Worm (Caenorhabditis elegans) whole organism, young adult: ENCODE measurements around the gene tag-273.

ENCODE experiments used
- F10E7.11 ChIP-seq: sonication (generic microtip); optimal IDR thresholded peaks from 2 replicates; lab custom pipeline; 2017; ENCODE audit warnings: mild to moderate bottlenecking, missing genetic modification characterization, moderate library complexity, missing compliant biosample characterization
- F23B12.7 ChIP-seq: sonication (generic microtip); optimal IDR thresholded peaks from 2 replicates; lab custom pipeline; 2017; ENCODE audit warnings: missing genetic modification characterization, mild to moderate bottlenecking, missing compliant biosample characterization, antibody characterized with exemption, moderate library complexity; ENCODE audit not compliant: insufficient read depth
- F33H1.4 ChIP-seq: fragments of 200-800 bp; sonication (Bioruptor generic); IDR thresholded peaks from 2 replicates; pipeline ENCODE4 v1.3.6; 2022; ENCODE audit warnings: missing genetic modification reagents, missing genetic modification characterization, missing compliant biosample characterization
- F55B11.4 ChIP-seq: sonication (generic microtip); optimal IDR thresholded peaks from 2 replicates; lab custom pipeline; 2016; ENCODE audit warnings: missing compliant biosample characterization, missing genetic modification characterization, borderline replicate concordance; ENCODE audit not compliant: insufficient read depth
- K11D2.4 ChIP-seq: fragments of 200-800 bp; sonication (Bioruptor generic); IDR thresholded peaks from 2 replicates; pipeline ENCODE4 v1.3.6; 2022; ENCODE audit warnings: missing genetic modification reagents, missing genetic modification characterization, missing compliant biosample characterization
- T26A5.8 ChIP-seq: sonication (generic microtip); optimal IDR thresholded peaks from 2 replicates; lab custom pipeline; 2016; ENCODE audit warnings: missing genetic modification characterization, missing compliant biosample characterization
- Y79H2A.3 ChIP-seq: fragments of 200-800 bp; sonication (Bioruptor generic); conservative IDR thresholded peaks from 2 replicates; pipeline ENCODE4 v1.3.6; 2022; ENCODE audit warnings: missing genetic modification reagents, missing genetic modification characterization, missing compliant biosample characterization
- ZK185.1 ChIP-seq: sonication (generic microtip); optimal IDR thresholded peaks from 2 replicates; lab custom pipeline; 2016; ENCODE audit warnings: mild to moderate bottlenecking, missing genetic modification characterization, missing compliant biosample characterization; ENCODE audit not compliant: poor library complexity, severe bottlenecking
- atf-7 ChIP-seq: sonication (generic microtip); optimal IDR thresholded peaks from 2 replicates; lab custom pipeline; 2017; ENCODE audit warnings: mild to moderate bottlenecking, missing genetic modification characterization, missing compliant biosample characterization
- attf-3 ChIP-seq: fragments of 200-800 bp; sonication (Bioruptor generic); conservative IDR thresholded peaks from 2 replicates; pipeline ENCODE4 v1.3.6; 2022; ENCODE audit warnings: missing genetic modification reagents, missing genetic modification characterization, missing compliant biosample characterization
- attf-6 ChIP-seq: fragments of 200-800 bp; sonication (Bioruptor generic); IDR thresholded peaks from 2 replicates; pipeline ENCODE4 v1.3.6; 2022; ENCODE audit warnings: missing genetic modification reagents, missing genetic modification characterization, missing compliant biosample characterization
- ccch-3 ChIP-seq: fragments of 200-800 bp; sonication (Bioruptor generic); optimal IDR thresholded peaks from 2 replicates; lab custom pipeline; 2018; ENCODE audit warnings: mild to moderate bottlenecking, missing genetic modification characterization, missing compliant biosample characterization
- cebp-2 ChIP-seq: fragments of 200-800 bp; sonication (Bioruptor generic); IDR thresholded peaks from 2 replicates; pipeline ENCODE4 v1.3.6; 2022; ENCODE audit warnings: missing genetic modification characterization, missing compliant biosample characterization
- dox-1 ChIP-seq: fragments of 200-800 bp; sonication (Bioruptor generic); IDR thresholded peaks from 2 replicates; pipeline ENCODE4 v1.3.6; 2022; ENCODE audit warnings: missing genetic modification reagents, missing genetic modification characterization, missing compliant biosample characterization
- hmg-1.2 ChIP-seq: fragments of 200-800 bp; sonication (Bioruptor generic); IDR thresholded peaks from 2 replicates; pipeline ENCODE4 v1.3.6; 2022; ENCODE audit warnings: missing genetic modification reagents, missing genetic modification characterization, missing compliant biosample characterization
- hsf-1 ChIP-seq: fragments of 200-800 bp; sonication (Bioruptor generic); IDR thresholded peaks from 2 replicates; pipeline ENCODE4 v1.3.6; 2022; ENCODE audit warnings: missing genetic modification reagents, missing genetic modification characterization, missing compliant biosample characterization
- lin-35 ChIP-seq, 3 experiments: fragments of 150-350 bp in 2 of 3; sonication (generic microtip) in 1 of 3; optimal IDR thresholded peaks; 2 replicates each; lab custom pipeline; 2014 to 2018; ENCODE audit warnings: missing biosample characterization in 3 of 3, missing genetic modification characterization in 3 of 3, missing genetic modification reagents in 3 of 3
- lin-40 ChIP-seq: sonication (generic microtip); optimal IDR thresholded peaks from 2 replicates; lab custom pipeline; 2016; ENCODE audit warnings: missing genetic modification characterization, mild to moderate bottlenecking, missing compliant biosample characterization, missing genotype, missing genetic modification reagents
- lir-1 ChIP-seq: fragments of 200-800 bp; sonication (Bioruptor generic); conservative IDR thresholded peaks from 2 replicates; pipeline ENCODE4 v1.3.6; 2022; ENCODE audit warnings: missing genetic modification reagents, missing genetic modification characterization, missing compliant biosample characterization
- mel-28 ChIP-seq: sonication (generic microtip); optimal IDR thresholded peaks from 2 replicates; lab custom pipeline; 2016; ENCODE audit warnings: borderline replicate concordance, mild to moderate bottlenecking, missing genetic modification characterization, missing compliant biosample characterization
- nhr-80 ChIP-seq: sonication (generic microtip); optimal IDR thresholded peaks from 2 replicates; lab custom pipeline; 2016; ENCODE audit warnings: missing genetic modification characterization, missing compliant biosample characterization
- pbrm-1 ChIP-seq: fragments of 200-800 bp; sonication (Bioruptor generic); IDR thresholded peaks from 2 replicates; pipeline ENCODE4 v1.3.6; 2022; ENCODE audit warnings: missing genetic modification reagents, missing genetic modification characterization, missing compliant biosample characterization
- sea-2 ChIP-seq: fragments of 200-800 bp; sonication (Bioruptor generic); IDR thresholded peaks from 2 replicates; pipeline ENCODE4 v1.3.6; 2022; ENCODE audit warnings: missing genetic modification characterization, missing compliant biosample characterization
- snpc-1.3 ChIP-seq: sonication (generic microtip); optimal IDR thresholded peaks from 2 replicates; lab custom pipeline; 2017; ENCODE audit warnings: missing genetic modification characterization, mild to moderate bottlenecking, missing compliant biosample characterization, antibody characterized with exemption, moderate library complexity, missing genotype, missing genetic modification reagents; ENCODE audit not compliant: insufficient read depth
- snpc-3.4 ChIP-seq: sonication (generic microtip); optimal IDR thresholded peaks from 2 replicates; lab custom pipeline; 2017; ENCODE audit warnings: missing genetic modification characterization, mild to moderate bottlenecking, missing compliant biosample characterization, antibody characterized with exemption, moderate library complexity, missing genotype, missing genetic modification reagents
- snpc-4 ChIP-seq, 5 experiments: fragments of 150-350 bp in 1 of 5; sonication (generic microtip) in 4 of 5; optimal IDR thresholded peaks; 2 replicates each; lab custom pipeline; 2014 to 2018; ENCODE audit warnings: missing genetic modification characterization in 5 of 5, missing biosample characterization in 3 of 5, antibody characterized with exemption in 2 of 5, mild to moderate bottlenecking in 2 of 5, missing compliant biosample characterization in 2 of 5, missing genotype in 2 of 5, moderate library complexity in 2 of 5, missing genetic modification reagents in 1 of 5
- somi-1 ChIP-seq: fragments of 200-800 bp; sonication (Bioruptor generic); optimal IDR thresholded peaks from 2 replicates; lab custom pipeline; 2018; ENCODE audit warnings: mild to moderate bottlenecking, missing genetic modification characterization, missing compliant biosample characterization
- tbx-9 ChIP-seq: sonication (generic microtip); optimal IDR thresholded peaks from 2 replicates; lab custom pipeline; 2016; ENCODE audit warnings: borderline replicate concordance, missing genetic modification characterization, inconsistent platforms, missing compliant biosample characterization
- ztf-26 ChIP-seq: sonication (generic microtip); optimal IDR thresholded peaks from 2 replicates; lab custom pipeline; 2017; ENCODE audit warnings: missing genetic modification characterization, missing compliant biosample characterization

The tag-273 gene

DNA sequence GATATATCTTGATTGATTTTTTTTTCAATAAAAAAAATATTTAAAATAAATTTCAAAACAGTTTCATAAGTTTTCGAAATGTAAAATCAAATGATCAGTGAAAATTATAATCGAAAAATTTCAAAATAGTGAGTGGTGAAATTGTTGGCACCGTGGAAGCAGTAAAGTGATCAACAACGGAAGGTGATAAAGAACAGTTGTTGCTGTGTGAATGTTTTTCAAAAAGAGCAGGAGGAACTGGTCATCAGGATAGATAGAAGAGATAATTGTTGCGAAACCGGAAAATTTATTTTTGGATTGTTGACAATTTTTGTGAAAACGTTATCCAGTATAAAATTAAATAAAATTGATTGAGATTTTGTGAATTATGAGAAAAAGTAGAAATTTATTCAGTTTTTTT lies 1.1 kb upstream of the tag-273 start:
- TF ChIP-seq attf-3 (no peak), attf-6 (GFP tag; lab: Robert Waterston, UW) (peak; percentile 41; the same call in 1 of the 2 replicates), T26A5.8 (tag; lab: Kevin White, UChicago) (no peak), snpc-1.3 (no peak), F23B12.7 (tag; lab: Kevin White, UChicago) (no peak)

DNA sequence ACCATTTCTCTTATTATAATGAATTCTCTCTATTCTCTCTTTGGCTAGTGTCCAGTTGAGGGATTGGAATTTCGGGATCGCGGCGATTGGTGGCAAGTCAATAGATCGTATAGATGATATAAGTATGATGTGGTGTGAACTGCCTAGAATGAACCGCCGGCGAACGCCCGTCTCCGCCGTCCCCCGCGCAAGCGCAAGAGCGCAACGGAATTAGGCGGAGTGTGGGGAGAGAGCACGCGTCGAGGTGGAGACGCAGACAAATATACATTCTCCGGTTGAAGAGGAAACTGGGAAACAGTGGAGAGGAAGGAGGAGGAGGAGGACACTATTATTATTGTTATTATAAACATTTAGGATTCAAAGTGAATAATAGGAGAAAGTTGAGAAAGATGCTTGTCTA lies 8.5 kb downstream of the tag-273 start:
- TF ChIP-seq ZK185.1 (tag; lab: Kevin White, UChicago) (no peak), hmg-1.2 (GFP tag; lab: Robert Waterston, UW) (peak; percentile 80), Y79H2A.3 (GFP tag; lab: Robert Waterston, UW) (no peak), mel-28 (no peak)
- TF ChIP-seq, all 124 proteins: peak for 1

DNA sequence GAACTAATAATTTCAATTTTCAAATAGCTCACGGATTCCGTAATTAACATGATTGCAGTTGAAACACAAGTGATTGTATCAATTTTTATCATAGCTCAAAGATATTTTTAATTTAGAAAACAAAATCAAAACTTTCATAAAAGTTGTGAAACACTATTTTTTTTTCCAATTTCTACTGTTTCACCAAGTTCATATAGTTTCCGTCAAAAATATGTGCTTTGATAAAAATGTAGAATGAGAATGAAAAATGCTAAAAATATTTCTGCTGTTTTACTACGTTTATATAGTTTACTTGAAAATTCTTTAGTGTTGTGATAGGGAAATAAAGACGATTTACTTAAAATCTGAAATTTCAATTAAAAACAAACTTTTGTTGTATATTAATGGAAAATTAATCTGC lies 9.5 kb downstream of the tag-273 start:
- TF ChIP-seq snpc-3.4 (no peak), attf-6 (GFP tag; lab: Robert Waterston, UW) (peak; percentile 63; the same call in 1 of the 2 replicates), hmg-1.2 (GFP tag; lab: Robert Waterston, UW) (no peak), snpc-4 (GFP tag; optimal IDR thresholded peaks at IDR 0.05; lab: Kevin White, UChicago) (no peak), snpc-4 (tag; optimal IDR thresholded peaks at IDR 0.05; lab: Kevin White, UChicago) (peak in 2 of 4 experiments; percentile 40 to 61)

DNA sequence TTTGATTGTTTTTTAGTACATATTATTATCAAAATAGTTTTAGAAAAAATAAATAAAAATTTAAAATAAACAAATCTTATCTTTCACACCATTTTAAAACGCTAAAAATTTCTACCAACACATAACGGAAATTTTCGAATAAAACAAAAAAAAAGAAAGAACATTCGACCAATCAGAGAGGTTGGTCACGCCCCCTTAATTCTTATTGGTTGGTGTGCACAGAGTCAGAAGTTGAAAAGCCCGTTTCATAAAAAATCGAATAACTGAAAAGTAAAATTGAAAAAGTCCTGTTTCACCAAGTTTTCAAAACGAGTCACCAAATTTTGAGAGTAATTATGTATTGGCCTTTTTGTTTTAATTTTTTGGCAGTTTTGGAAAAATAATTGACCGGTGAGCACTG lies 13.8 kb downstream of the tag-273 start:
- TF ChIP-seq snpc-4 (GFP tag; optimal IDR thresholded peaks at IDR 0.05; lab: Kevin White, UChicago) (no peak), snpc-4 (tag; optimal IDR thresholded peaks at IDR 0.05; lab: Kevin White, UChicago) (peak in 1 of 4 experiments; percentile 10), lin-40 (tag; lab: Kevin White, UChicago) (no peak), somi-1 (GFP tag; lab: Kevin White, UChicago) (no peak), ccch-3 (no peak), F10E7.11 (tag; lab: Kevin White, UChicago) (no peak), atf-7 (no peak), F55B11.4 (tag; lab: Kevin White, UChicago) (no peak), sea-2 (GFP tag; lab: Robert Waterston, UW) (no peak)
- TF ChIP-seq, all 124 proteins: peak for 1

DNA sequence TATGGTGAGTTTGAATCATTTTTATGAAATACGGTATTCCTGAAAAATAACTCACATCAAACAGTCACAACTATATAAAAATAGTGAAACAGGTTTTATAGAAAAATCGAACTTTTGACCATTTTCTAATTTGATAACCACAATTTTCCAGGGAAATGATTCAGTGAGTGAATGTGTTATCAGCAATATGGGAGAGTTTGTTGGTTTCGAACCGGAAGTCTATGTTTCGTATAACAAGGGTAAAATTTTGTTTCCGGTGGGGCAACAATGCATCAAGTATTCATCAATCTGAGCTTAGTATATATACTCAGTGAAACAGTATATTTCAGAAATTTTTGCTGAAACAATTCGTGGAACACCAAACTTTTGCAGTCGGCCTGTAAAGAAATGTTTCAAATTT lies 21.5 kb downstream of the tag-273 start:
- peak; percentile 49 for TF ChIP-seq nhr-80 (tag; lab: Kevin White, UChicago)
- no peak for TF ChIP-seq tbx-9

DNA sequence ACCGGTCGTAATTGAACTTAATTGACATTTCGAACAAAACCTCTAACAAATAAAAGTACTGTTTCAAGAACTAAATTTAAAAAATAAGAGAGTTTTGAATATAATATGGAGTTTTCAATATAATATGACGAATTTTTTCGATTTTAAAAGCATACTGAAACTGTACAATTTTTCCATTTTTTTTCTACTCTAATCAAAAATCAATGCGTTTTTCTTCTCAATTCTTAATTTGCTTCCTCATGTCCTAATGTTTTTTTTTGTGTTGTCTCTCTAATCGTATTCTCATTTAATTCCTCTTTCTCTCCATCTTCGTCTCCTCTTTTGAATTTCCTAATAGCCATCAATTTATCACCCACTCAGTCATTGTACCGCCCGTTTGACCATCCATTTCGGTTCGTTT lies 23.0 kb downstream of the tag-273 start, which contains the start of gene Y57G11A.4:
TSS of gene Y57G11A.4 (plus strand) at position 301 of the 400 bp plus-strand sequence.
- TF ChIP-seq lir-1 (GFP tag; lab: Robert Waterston, UW) (no peak), ZK185.1 (tag; lab: Kevin White, UChicago) (no peak), F33H1.4 (GFP tag; lab: Robert Waterston, UW) (no peak), lin-35 (GFP tag; optimal IDR thresholded peaks at IDR 0.05; lab: Kevin White, UChicago) (no peak), K11D2.4 (GFP tag; lab: Robert Waterston, UW) (no peak), ztf-26 (tag; lab: Kevin White, UChicago) (no peak)

DNA sequence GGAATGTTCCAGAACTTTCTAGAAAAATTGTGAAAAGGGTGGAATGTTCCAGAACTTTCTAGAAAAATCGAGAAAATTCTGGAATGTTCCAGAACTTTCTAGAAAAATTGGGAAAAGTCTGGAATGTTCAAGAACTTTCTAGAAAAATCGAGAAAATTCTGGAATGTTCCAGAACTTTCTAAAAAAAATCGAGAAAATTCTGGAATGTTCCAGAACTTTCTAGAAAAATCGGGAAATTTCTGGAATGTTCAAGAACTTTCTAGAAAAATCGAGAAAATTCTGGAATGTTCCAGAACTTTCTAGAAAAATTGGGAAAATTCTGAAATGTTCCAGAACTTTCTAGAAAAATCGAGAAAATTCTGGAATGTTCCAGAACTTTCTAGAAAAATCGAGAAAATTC lies 24.4 kb downstream of the tag-273 start:
- TF ChIP-seq cebp-2 (0 out of 2 replicates have a peak, but pooled peaks have one; percentile 43), dox-1 (GFP tag; lab: Robert Waterston, UW) (peak; percentile 61), pbrm-1 (GFP tag; lab: Robert Waterston, UW) (0 out of 2 replicates have a peak, but pooled peaks have one; percentile 25), hsf-1 (GFP tag; lab: Robert Waterston, UW) (peak; percentile 95)
